Worm (Caenorhabditis elegans) whole organism, young adult: ENCODE data around the gene cwp-4.

Source experiments
- C06A6.2 ChIP-seq: fragments of 200-800 bp; sonication (Bioruptor generic); conservative IDR thresholded peaks from 2 replicates; pipeline ENCODE4 v1.3.6; 2022; ENCODE audit warnings: missing genetic modification characterization, missing compliant biosample characterization
- F49E8.2 ChIP-seq: sonication (generic microtip); optimal IDR thresholded peaks from 3 replicates; lab custom pipeline; 2017; ENCODE audit warnings: missing genetic modification characterization, mild to moderate bottlenecking, missing compliant biosample characterization, antibody characterized with exemption, moderate library complexity; ENCODE audit not compliant: insufficient read depth
- K11D2.4 ChIP-seq: fragments of 200-800 bp; sonication (Bioruptor generic); IDR thresholded peaks from 2 replicates; pipeline ENCODE4 v1.3.6; 2022; ENCODE audit warnings: missing genetic modification reagents, missing genetic modification characterization, missing compliant biosample characterization
- Y53F4B.3 ChIP-seq: fragments of 200-800 bp; sonication (Bioruptor generic); IDR thresholded peaks from 2 replicates; pipeline ENCODE4 v1.3.6; 2022; ENCODE audit warnings: missing genetic modification reagents, missing genetic modification characterization, missing compliant biosample characterization
- ama-1 ChIP-seq, 3 experiments: fragments of 150-350 bp in 1 of 3; sonication (generic microtip) in 2 of 3; optimal IDR thresholded peaks; 2 replicates each; lab custom pipeline; 2014 to 2018; ENCODE audit warnings: missing biosample characterization in 2 of 3, missing genetic modification characterization in 2 of 3, missing genetic modification reagents in 2 of 3
- attf-3 ChIP-seq: fragments of 200-800 bp; sonication (Bioruptor generic); conservative IDR thresholded peaks from 2 replicates; pipeline ENCODE4 v1.3.6; 2022; ENCODE audit warnings: missing genetic modification reagents, missing genetic modification characterization, missing compliant biosample characterization
- attf-6 ChIP-seq: fragments of 200-800 bp; sonication (Bioruptor generic); IDR thresholded peaks from 2 replicates; pipeline ENCODE4 v1.3.6; 2022; ENCODE audit warnings: missing genetic modification reagents, missing genetic modification characterization, missing compliant biosample characterization
- bed-2 ChIP-seq: fragments of 200-800 bp; sonication (Bioruptor generic); IDR thresholded peaks from 2 replicates; pipeline ENCODE4 v1.3.6; 2022; ENCODE audit warnings: missing genetic modification reagents, missing genetic modification characterization, missing compliant biosample characterization
- hmg-20 ChIP-seq: fragments of 200-800 bp; sonication (Bioruptor generic); IDR thresholded peaks from 2 replicates; pipeline ENCODE4 v1.3.6; 2022; ENCODE audit warnings: missing genetic modification reagents, missing genetic modification characterization, missing compliant biosample characterization
- lsl-1 ChIP-seq: fragments of 200-800 bp; sonication (Bioruptor generic); optimal IDR thresholded peaks from 2 replicates; lab custom pipeline; 2018; ENCODE audit warnings: mild to moderate bottlenecking, missing genetic modification characterization, moderate library complexity, missing compliant biosample characterization
- mel-28 ChIP-seq: sonication (generic microtip); optimal IDR thresholded peaks from 2 replicates; lab custom pipeline; 2016; ENCODE audit warnings: borderline replicate concordance, mild to moderate bottlenecking, missing genetic modification characterization, missing compliant biosample characterization
- sea-2 ChIP-seq: fragments of 200-800 bp; sonication (Bioruptor generic); IDR thresholded peaks from 2 replicates; pipeline ENCODE4 v1.3.6; 2022; ENCODE audit warnings: missing genetic modification characterization, missing compliant biosample characterization
- snpc-1.1 ChIP-seq: sonication (generic microtip); optimal IDR thresholded peaks from 2 replicates; lab custom pipeline; 2017; ENCODE audit warnings: missing genetic modification characterization, mild to moderate bottlenecking, missing compliant biosample characterization, antibody characterized with exemption, moderate library complexity, missing genotype, missing genetic modification reagents; ENCODE audit not compliant: insufficient read depth
- unc-62 ChIP-seq: fragments of 150-350 bp; optimal IDR thresholded peaks from 2 replicates; lab custom pipeline; 2014; ENCODE audit warnings: missing biosample characterization, missing genetic modification reagents, missing genetic modification characterization

ce11 chrV:5090386-5090785 is 37.0 kb downstream of the cwp-4 start:
- TF ChIP-seq ama-1 (optimal IDR thresholded peaks at IDR 0.05; lab: Kevin White, UChicago) (no peak), ama-1 (GFP tag; optimal IDR thresholded peaks at IDR 0.05; lab: Kevin White, UChicago) (no peak), Y53F4B.3 (GFP tag; lab: Robert Waterston, UW) (no peak), K11D2.4 (no peak), snpc-1.1 (tag; lab: Kevin White, UChicago) (no peak), bed-2 (no peak), attf-3 (GFP tag; lab: Robert Waterston, UW) (no peak), lsl-1 (GFP tag; lab: Kevin White, UChicago) (no peak), mel-28 (tag; lab: Kevin White, UChicago) (no peak), F49E8.2 (tag; lab: Kevin White, UChicago) (no peak), C06A6.2 (GFP tag; lab: Robert Waterston, UW) (no peak), hmg-20 (no peak), attf-6 (GFP tag; lab: Robert Waterston, UW) (no peak), unc-62 (no peak), sea-2 (no peak)
